Fruit fly (Drosophila melanogaster) whole organism, embryonic: ENCODE results near the gene mei-P26.

Experiments used
- Abd-B ChIP-seq: fragments of 200-800 bp; sonication (Bioruptor generic); optimal IDR thresholded peaks from 2 replicates; lab custom pipeline; 2018; ENCODE audit warnings: missing biosample characterization, mild to moderate bottlenecking, missing genetic modification characterization, moderate library complexity
- CG1024 ChIP-seq: fragments of 200-800 bp; sonication (Bioruptor generic); IDR thresholded peaks from 2 replicates; pipeline ENCODE4 v1.3.6; 2022; ENCODE audit warnings: missing biosample characterization, missing genetic modification characterization
- CG10462 ChIP-seq: fragments of 200-800 bp; sonication (Bioruptor generic); optimal IDR thresholded peaks from 2 replicates; lab custom pipeline; 2016; ENCODE audit warnings: missing biosample characterization, missing genetic modification characterization
- CG10654 ChIP-seq: fragments of 200-800 bp; sonication (Bioruptor generic); optimal IDR thresholded peaks from 2 replicates; lab custom pipeline; 2016; ENCODE audit warnings: missing biosample characterization, missing genetic modification characterization
- CG12219 ChIP-seq: fragments of 200-800 bp; sonication (Bioruptor generic); optimal IDR thresholded peaks from 3 replicates; lab custom pipeline; 2018; ENCODE audit warnings: missing biosample characterization, mild to moderate bottlenecking, missing genetic modification characterization
- CG12236 ChIP-seq: fragments of 200-800 bp; sonication (Bioruptor generic); optimal IDR thresholded peaks from 2 replicates; lab custom pipeline; 2016; ENCODE audit warnings: missing biosample characterization, missing genetic modification characterization
- CG12299 ChIP-seq: fragments of 200-800 bp; sonication (Bioruptor generic); optimal IDR thresholded peaks from 2 replicates; lab custom pipeline; 2018; ENCODE audit warnings: missing biosample characterization, mild to moderate bottlenecking, missing genetic modification characterization
- CG1233 ChIP-seq: fragments of 200-800 bp; sonication (Bioruptor generic); optimal IDR thresholded peaks from 4 replicates; lab custom pipeline; 2018; ENCODE audit warnings: missing biosample characterization, mild to moderate bottlenecking, missing genetic modification characterization
- CG13624 ChIP-seq: fragments of 200-800 bp; sonication (Bioruptor generic); optimal IDR thresholded peaks from 2 replicates; lab custom pipeline; 2016; ENCODE audit warnings: missing biosample characterization, missing genetic modification characterization
- CG14014 ChIP-seq: fragments of 200-800 bp; sonication (Bioruptor generic); IDR thresholded peaks from 2 replicates; pipeline ENCODE4 v1.3.6; 2022; ENCODE audit warnings: missing biosample characterization, missing genetic modification characterization
- CG1603 ChIP-seq: fragments of 200-800 bp; sonication (Bioruptor generic); optimal IDR thresholded peaks from 2 replicates; lab custom pipeline; 2019; ENCODE audit warnings: missing biosample characterization, mild to moderate bottlenecking, missing genetic modification characterization, moderate library complexity
- CG17802 ChIP-seq: fragments of 200-800 bp; sonication (Bioruptor generic); optimal IDR thresholded peaks from 2 replicates; lab custom pipeline; 2018; ENCODE audit warnings: missing biosample characterization, mild to moderate bottlenecking, missing genetic modification characterization, moderate library complexity
- CG2712 ChIP-seq: fragments of 200-800 bp; optimal IDR thresholded peaks from 3 replicates; lab custom pipeline; 2019; ENCODE audit warnings: missing biosample characterization, mild to moderate bottlenecking, missing genetic modification characterization, moderate library complexity
- CG33557 ChIP-seq: fragments of 200-800 bp; sonication (Bioruptor generic); optimal IDR thresholded peaks from 2 replicates; lab custom pipeline; 2019; ENCODE audit warnings: missing biosample characterization, mild to moderate bottlenecking, missing genetic modification characterization, moderate library complexity
- CG6689 ChIP-seq: fragments of 200-800 bp; sonication (Bioruptor generic); IDR thresholded peaks from 2 replicates; pipeline ENCODE4 v1.3.6; 2022; ENCODE audit warnings: missing biosample characterization, missing genetic modification characterization
- CG6813 ChIP-seq: fragments of 200-800 bp; sonication (Bioruptor generic); optimal IDR thresholded peaks from 2 replicates; lab custom pipeline; 2017; ENCODE audit warnings: missing biosample characterization, missing genetic modification characterization, mild to moderate bottlenecking, moderate library complexity, missing genetic modification reagents
- CG9797 ChIP-seq: fragments of 200-800 bp; sonication (Bioruptor generic); optimal IDR thresholded peaks from 3 replicates; lab custom pipeline; 2018; ENCODE audit warnings: missing biosample characterization, mild to moderate bottlenecking, missing genetic modification characterization
- CG9817 ChIP-seq: fragments of 200-800 bp; sonication (Bioruptor generic); optimal IDR thresholded peaks from 2 replicates; lab custom pipeline; 2018; ENCODE audit warnings: missing biosample characterization, mild to moderate bottlenecking, missing genetic modification characterization, moderate library complexity
- CHES-1-like ChIP-seq: fragments of 200-800 bp; sonication (Bioruptor generic); optimal IDR thresholded peaks from 2 replicates; lab custom pipeline; 2016; ENCODE audit warnings: missing biosample characterization, missing genetic modification characterization
- D ChIP-seq, 2 experiments: fragments of 200-800 bp in 1 of 2; fragments of >200 bp in 1 of 2; sonication (Bioruptor generic) in 1 of 2; optimal IDR thresholded peaks; 2 replicates in 1 of 2; 3 replicates in 1 of 2; lab custom pipeline; 2017; ENCODE audit warnings: mild to moderate bottlenecking in 1 of 2, missing biosample characterization in 1 of 2, missing genetic modification characterization in 1 of 2, missing genetic modification reagents in 1 of 2
- H2.0 ChIP-seq: fragments of 200-800 bp; sonication (Bioruptor generic); IDR thresholded peaks from 2 replicates; pipeline ENCODE4 v1.3.6; 2022; ENCODE audit warnings: missing biosample characterization, missing genetic modification characterization
- Hey ChIP-seq: fragments of 200-800 bp; sonication (Bioruptor generic); optimal IDR thresholded peaks from 3 replicates; lab custom pipeline; 2018; ENCODE audit warnings: missing biosample characterization, mild to moderate bottlenecking, missing genetic modification characterization
- Jarid2 ChIP-seq: fragments of 200-800 bp; sonication (Bioruptor generic); optimal IDR thresholded peaks from 3 replicates; lab custom pipeline; 2017; ENCODE audit warnings: mild to moderate bottlenecking, missing biosample characterization, missing genetic modification reagents, missing genetic modification characterization
- Lpt ChIP-seq: fragments of >200 bp; optimal IDR thresholded peaks from 2 replicates; lab custom pipeline; 2018; ENCODE audit warnings: missing biosample characterization, missing genetic modification characterization
- MESR4 ChIP-seq: fragments of 200-800 bp; sonication (Bioruptor generic); optimal IDR thresholded peaks from 2 replicates; lab custom pipeline; 2018; ENCODE audit warnings: missing biosample characterization, mild to moderate bottlenecking, missing genetic modification characterization, moderate library complexity
- NC2β ChIP-seq: fragments of 200-800 bp; sonication (Bioruptor generic); optimal IDR thresholded peaks from 2 replicates; lab custom pipeline; 2016; ENCODE audit warnings: missing biosample characterization, missing genetic modification characterization
- Poxn ChIP-seq: fragments of 200-800 bp; sonication (Bioruptor generic); IDR thresholded peaks from 2 replicates; pipeline ENCODE4 v1.3.6; 2022; ENCODE audit warnings: missing biosample characterization, missing genetic modification characterization
- Spps ChIP-seq: fragments of 200-800 bp; sonication (Bioruptor generic); optimal IDR thresholded peaks from 2 replicates; lab custom pipeline; 2018; ENCODE audit warnings: missing biosample characterization, mild to moderate bottlenecking, missing genetic modification characterization
- Sry-β ChIP-seq: fragments of 200-800 bp; sonication (Bioruptor generic); optimal IDR thresholded peaks from 2 replicates; lab custom pipeline; 2018; ENCODE audit warnings: missing biosample characterization, mild to moderate bottlenecking, missing genetic modification characterization, moderate library complexity
- Tbp ChIP-seq: fragments of >200 bp; optimal IDR thresholded peaks from 2 replicates; lab custom pipeline; 2018; ENCODE audit warnings: missing biosample characterization, missing genetic modification characterization
- Trl ChIP-seq, 3 experiments: fragments of >200 bp in 2 of 3; fragments of 200-800 bp in 1 of 3; sonication (Bioruptor generic) in 1 of 3; optimal IDR thresholded peaks; 2 replicates in 1 of 3; 3 replicates in 2 of 3; lab custom pipeline; 2016 to 2017; ENCODE audit warnings: missing biosample characterization in 1 of 3, missing genetic modification characterization in 1 of 3
- Vsx1 ChIP-seq: fragments of 200-800 bp; sonication (Bioruptor generic); optimal IDR thresholded peaks from 2 replicates; lab custom pipeline; 2017; ENCODE audit warnings: missing biosample characterization, mild to moderate bottlenecking, missing genetic modification characterization, missing genetic modification reagents
- bab2 ChIP-seq: fragments of 200-800 bp; sonication (Bioruptor generic); optimal IDR thresholded peaks from 2 replicates; lab custom pipeline; 2016; ENCODE audit warnings: missing biosample characterization, missing genetic modification characterization
- bcd ChIP-seq: fragments of 200-800 bp; sonication (Bioruptor generic); optimal IDR thresholded peaks from 2 replicates; lab custom pipeline; 2017; ENCODE audit warnings: missing biosample characterization, mild to moderate bottlenecking, missing genetic modification characterization
- cato ChIP-seq: fragments of 200-800 bp; sonication (Bioruptor generic); optimal IDR thresholded peaks from 2 replicates; lab custom pipeline; 2016; ENCODE audit warnings: missing biosample characterization, missing genetic modification characterization, borderline replicate concordance
- dimm ChIP-seq: fragments of 200-800 bp; sonication (Bioruptor generic); IDR thresholded peaks from 2 replicates; pipeline ENCODE4 v1.3.6; 2022; ENCODE audit warnings: missing biosample characterization, missing genetic modification characterization
- dpn ChIP-seq, 2 experiments: fragments of 200-800 bp; sonication (Bioruptor generic); optimal IDR thresholded peaks; 3 replicates each; lab custom pipeline; 2016; ENCODE audit warnings: missing biosample characterization in 2 of 2, missing genetic modification characterization in 2 of 2
- ftz-f1 ChIP-seq: fragments of 200-800 bp; sonication (Bioruptor generic); optimal IDR thresholded peaks from 2 replicates; lab custom pipeline; 2016; ENCODE audit warnings: missing biosample characterization, missing genetic modification characterization
- gro ChIP-seq: fragments of 200-800 bp; sonication (Bioruptor generic); optimal IDR thresholded peaks from 2 replicates; lab custom pipeline; 2016; ENCODE audit warnings: missing biosample characterization, missing genetic modification characterization
- gt ChIP-seq: fragments of 200-800 bp; sonication (Bioruptor generic); IDR thresholded peaks from 2 replicates; pipeline ENCODE4 v1.3.6; 2022; ENCODE audit warnings: missing biosample characterization, missing genetic modification characterization
- lmd ChIP-seq: fragments of 200-800 bp; sonication (Bioruptor generic); IDR thresholded peaks from 2 replicates; pipeline ENCODE4 v1.3.6; 2022; ENCODE audit warnings: missing biosample characterization, missing genetic modification characterization
- mld ChIP-seq: fragments of 200-800 bp; sonication (Bioruptor generic); IDR thresholded peaks from 3 replicates; pipeline ENCODE4 v1.3.6; 2022; ENCODE audit warnings: missing biosample characterization, missing genetic modification characterization; ENCODE audit not compliant: partially characterized antibody
- nerfin-2 ChIP-seq: fragments of 200-800 bp; sonication (Bioruptor generic); IDR thresholded peaks from 2 replicates; pipeline ENCODE4 v1.3.6; 2022; ENCODE audit warnings: missing biosample characterization, missing genetic modification characterization; ENCODE audit not compliant: partially characterized antibody
- pfk ChIP-seq: fragments of 200-800 bp; sonication (Bioruptor generic); optimal IDR thresholded peaks from 2 replicates; lab custom pipeline; 2018; ENCODE audit warnings: missing biosample characterization, mild to moderate bottlenecking, missing genetic modification characterization, moderate library complexity
- pum ChIP-seq: fragments of 200-800 bp; sonication (Bioruptor generic); optimal IDR thresholded peaks from 2 replicates; lab custom pipeline; 2016; ENCODE audit warnings: missing biosample characterization, missing genetic modification characterization
- salm ChIP-seq: fragments of 200-800 bp; sonication (Bioruptor generic); optimal IDR thresholded peaks from 2 replicates; lab custom pipeline; 2018; ENCODE audit warnings: missing biosample characterization, mild to moderate bottlenecking, missing genetic modification characterization
- sens ChIP-seq: fragments of 200-800 bp; sonication (Bioruptor generic); peaks from one replicate; lab custom pipeline; 2016; ENCODE audit warnings: missing biosample characterization, missing genetic modification characterization
- sr ChIP-seq: fragments of 200-800 bp; sonication (Bioruptor generic); IDR thresholded peaks from 3 replicates; pipeline ENCODE4 v1.3.6; 2022; ENCODE audit warnings: missing biosample characterization, missing genetic modification characterization
- tin ChIP-seq: fragments of 200-800 bp; sonication (Bioruptor generic); optimal IDR thresholded peaks from 3 replicates; lab custom pipeline; 2016; ENCODE audit warnings: missing biosample characterization, missing genetic modification characterization
- trh ChIP-seq: fragments of 200-800 bp; sonication (Bioruptor generic); optimal IDR thresholded peaks from 2 replicates; lab custom pipeline; 2016; ENCODE audit warnings: missing biosample characterization, missing genetic modification characterization

mei-P26 gene

dm6 chrX:9134922-9135453 is 28.1 kb upstream of the mei-P26 start, which contains the start of gene fend (continued):
- peak; percentile 5 to 43 for TF ChIP-seq Trl (optimal IDR thresholded peaks at IDR 0.05; lab: Kevin White, UChicago)
- no peak for TF ChIP-seq Trl (GFP tag; optimal IDR thresholded peaks at IDR 0.05; lab: Kevin White, UChicago)
- TF ChIP-seq gt, result no peak
- TF ChIP-seq Poxn (GFP tag; lab: Robert Waterston, UW), result no peak
- TF ChIP-seq CG14014, result no peak
- no peak for TF ChIP-seq CG13624 (GFP tag; lab: Kevin White, UChicago)
- TF ChIP-seq Hey, result no peak
- no peak for TF ChIP-seq CHES-1-like (GFP tag; lab: Kevin White, UChicago)
- no peak for TF ChIP-seq D (optimal IDR thresholded peaks at IDR 0.05; lab: Kevin White, UChicago)
- TF ChIP-seq D (GFP tag; optimal IDR thresholded peaks at IDR 0.05; lab: Kevin White, UChicago), result peak; percentile 25
- TF ChIP-seq sens, result peak; percentile 77
- TF ChIP-seq mld, result no peak
- TF ChIP-seq H2.0, result no peak
- peak; percentile 25 for TF ChIP-seq CG12299
- no peak for TF ChIP-seq CG10462 (GFP tag; lab: Kevin White, UChicago)
- TF ChIP-seq lmd (GFP tag; lab: Robert Waterston, UW), result peak; percentile 29; the same call in 1 of the 2 replicates
- no peak for TF ChIP-seq bab2 (GFP tag; lab: Kevin White, UChicago)
- TF ChIP-seq pum, result no peak
- no peak for TF ChIP-seq CG10654 (GFP tag; lab: Kevin White, UChicago)
- TF ChIP-seq CG12236, result no peak
- TF ChIP-seq Spps (tag; lab: Kevin White, UChicago), result no peak
- no peak for TF ChIP-seq sr (GFP tag; lab: Robert Waterston, UW)
- TF ChIP-seq Sry-β (GFP tag; lab: Kevin White, UChicago), result peak; percentile 98
- TF ChIP-seq CG1233, result peak; percentile 21
- TF ChIP-seq CG1024 (GFP tag; lab: Robert Waterston, UW), result no peak
- no peak for TF ChIP-seq CG17802 (tag; lab: Kevin White, UChicago)
- peak; percentile 48 for TF ChIP-seq bcd (GFP tag; lab: Kevin White, UChicago)
- no peak for TF ChIP-seq ftz-f1 (GFP tag; lab: Kevin White, UChicago)
- no peak for TF ChIP-seq nerfin-2 (GFP tag; lab: Robert Waterston, UW)
- no peak for TF ChIP-seq CG6689
- TF ChIP-seq Vsx1 (GFP tag; lab: Kevin White, UChicago), result no peak
- TF ChIP-seq Jarid2 (GFP tag; lab: Kevin White, UChicago), result peak; percentile 85
- TF ChIP-seq Lpt (GFP tag; lab: Kevin White, UChicago), result no peak
- no peak for TF ChIP-seq CG9797 (GFP tag; lab: Kevin White, UChicago)
- TF ChIP-seq CG2712 (tag; lab: Kevin White, UChicago), result peak; percentile 48
- TF ChIP-seq CG1603, result peak; percentile 1
- TF ChIP-seq trh (GFP tag; lab: Kevin White, UChicago), result no peak
- peak; percentile 90 for TF ChIP-seq Tbp
- TF ChIP-seq Abd-B (GFP tag; lab: Kevin White, UChicago), result no peak
- no peak for TF ChIP-seq MESR4
- TF ChIP-seq CG33557 (GFP tag; lab: Kevin White, UChicago), result peak; percentile 47
- TF ChIP-seq salm, result no peak
- TF ChIP-seq dpn (GFP tag; optimal IDR thresholded peaks at IDR 0.05; lab: Kevin White, UChicago), result peak in 1 of 2 experiments; percentile 22
- TF ChIP-seq CG6813 (GFP tag; lab: Kevin White, UChicago), result no peak
- no peak for TF ChIP-seq tin (GFP tag; lab: Kevin White, UChicago)
- TF ChIP-seq CG12219 (GFP tag; lab: Kevin White, UChicago), result no peak
- TF ChIP-seq cato (GFP tag; lab: Kevin White, UChicago), result no peak
- no peak for TF ChIP-seq NC2β
- no peak for TF ChIP-seq dimm (GFP tag; lab: Robert Waterston, UW)
- TF ChIP-seq pfk (GFP tag; lab: Kevin White, UChicago), result no peak
- TF ChIP-seq CG9817 (tag; lab: Kevin White, UChicago), result peak; percentile 24
- no peak for TF ChIP-seq gro (GFP tag; lab: Kevin White, UChicago)
